Worm (Caenorhabditis elegans): ENCODE results near the gene EGAP2.2.

DNA sequence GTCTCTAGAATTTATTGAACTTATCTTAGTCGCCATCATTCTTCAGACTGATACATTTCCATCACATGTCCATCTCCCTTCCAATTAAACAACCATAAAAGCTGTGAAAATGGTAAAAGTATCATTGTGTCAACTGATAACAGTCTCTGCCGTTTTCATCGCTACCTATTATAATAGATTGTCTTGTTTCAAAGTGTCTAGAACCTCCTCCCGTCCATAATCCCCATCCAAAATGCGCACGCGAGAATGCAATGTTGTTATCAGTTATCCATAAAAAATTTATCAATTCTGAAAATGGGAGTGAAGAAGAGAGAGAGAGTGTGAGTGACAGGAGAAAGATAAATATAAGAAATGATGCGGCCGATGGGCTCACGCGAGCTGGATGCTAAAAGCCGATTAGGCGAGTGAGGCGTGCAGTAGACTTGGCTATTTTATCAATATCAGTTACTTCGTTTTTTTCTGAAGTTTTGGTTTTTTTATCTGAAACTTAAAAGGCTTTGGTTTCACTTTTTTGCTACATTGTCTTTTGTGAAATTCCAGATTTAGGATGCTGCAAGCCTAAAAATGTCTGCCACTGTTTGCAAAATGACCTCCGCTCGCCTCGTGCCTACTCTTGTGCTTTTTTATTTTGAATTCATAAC is 27.7 kb upstream of the EGAP2.2 start:
- TF ChIP-seq mdl-1 (tag; optimal IDR thresholded peaks at IDR 0.05) (no peak), ceh-28 (tag; optimal IDR thresholded peaks at IDR 0.05) (no peak), eor-1 (tag; optimal IDR thresholded peaks at IDR 0.05) (no peak), pqm-1 (tag; optimal IDR thresholded peaks at IDR 0.05) (peak; percentile 98), nhr-12 (tag; optimal IDR thresholded peaks at IDR 0.05) (no peak)
